Fruit fly (Drosophila melanogaster) whole organism, pupa: ENCODE measurements around the gene CG15570.

Experiments used
- CG10348 ChIP-seq: fragments of 200-800 bp; sonication (Bioruptor generic); IDR thresholded peaks from 2 replicates; pipeline ENCODE4 v1.3.6; 2022; ENCODE audit warnings: missing biosample characterization, missing genetic modification characterization
- CG12605 ChIP-seq: fragments of 200-800 bp; sonication (Bioruptor generic); IDR thresholded peaks from 2 replicates; pipeline ENCODE4 v1.3.6; 2022; ENCODE audit warnings: missing biosample characterization, missing genetic modification characterization
- CG13204 ChIP-seq: fragments of 200-800 bp; sonication (Bioruptor generic); optimal IDR thresholded peaks from 2 replicates; lab custom pipeline; 2018; ENCODE audit warnings: missing biosample characterization, mild to moderate bottlenecking, missing genetic modification characterization, moderate library complexity
- CG15710 ChIP-seq: fragments of 200-800 bp; sonication (Bioruptor generic); optimal IDR thresholded peaks from 2 replicates; lab custom pipeline; 2018; ENCODE audit warnings: missing biosample characterization, mild to moderate bottlenecking, missing genetic modification characterization, moderate library complexity
- CG17806 ChIP-seq: fragments of 200-800 bp; sonication (Bioruptor generic); optimal IDR thresholded peaks from 2 replicates; lab custom pipeline; 2018; ENCODE audit warnings: missing biosample characterization, mild to moderate bottlenecking, missing genetic modification characterization, moderate library complexity
- D1 ChIP-seq: fragments of 200-800 bp; sonication (Bioruptor generic); optimal IDR thresholded peaks from 2 replicates; lab custom pipeline; 2018; ENCODE audit warnings: missing biosample characterization, mild to moderate bottlenecking, missing genetic modification characterization, moderate library complexity
- EcR ChIP-seq: fragments of 200-800 bp; sonication (Bioruptor generic); optimal IDR thresholded peaks from 3 replicates; lab custom pipeline; 2019; ENCODE audit warnings: missing biosample characterization, missing genetic modification characterization, mild to moderate bottlenecking, moderate library complexity, missing genetic modification reagents
- Pif1A ChIP-seq: fragments of 200-800 bp; sonication (Bioruptor generic); optimal IDR thresholded peaks from 3 replicates; lab custom pipeline; 2016; ENCODE audit warnings: missing biosample characterization, missing genetic modification characterization
- Pif1B ChIP-seq: fragments of 200-800 bp; sonication (Bioruptor generic); optimal IDR thresholded peaks from 3 replicates; lab custom pipeline; 2016; ENCODE audit warnings: missing biosample characterization, missing genetic modification characterization
- fd96Ca ChIP-seq: fragments of 200-800 bp; sonication (Bioruptor generic); IDR thresholded peaks from 3 replicates; pipeline ENCODE4 v1.3.6; 2022; ENCODE audit warnings: missing biosample characterization, missing genetic modification characterization
- gl ChIP-seq: fragments of 200-800 bp; sonication (Bioruptor generic); optimal IDR thresholded peaks from 2 replicates; lab custom pipeline; 2018; ENCODE audit warnings: missing biosample characterization, mild to moderate bottlenecking, missing genetic modification characterization
- rn ChIP-seq: fragments of 200-800 bp; sonication (Bioruptor generic); IDR thresholded peaks from 2 replicates; pipeline ENCODE4 v1.3.6; 2022; ENCODE audit warnings: missing biosample characterization, missing genetic modification characterization

DNA sequence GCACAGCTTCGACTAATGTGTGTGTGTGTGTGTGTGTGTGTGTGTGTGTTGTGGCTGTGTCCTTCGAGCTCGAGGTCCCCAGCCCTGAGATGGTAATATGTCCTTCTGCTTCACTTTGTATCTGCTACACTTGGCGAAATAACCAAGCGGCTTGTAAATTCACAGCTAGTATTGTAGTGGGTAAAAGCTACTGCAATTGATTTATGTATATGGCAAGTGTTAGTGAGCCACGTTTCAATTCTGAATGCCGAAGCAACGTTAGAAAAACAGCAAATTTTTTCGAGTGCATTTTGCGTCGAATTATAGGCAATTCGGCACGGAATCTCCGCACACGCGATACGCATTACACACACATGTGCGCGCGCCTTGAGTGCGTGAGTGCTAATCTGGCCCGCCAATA is 44.7 kb downstream of the CG15570 start:
- TF ChIP-seq EcR (no peak), gl (tag; lab: Kevin White, UChicago) (no peak), CG15710 (peak; percentile 43), rn (GFP tag; lab: Robert Waterston, UW) (no peak), CG10348 (no peak), CG17806 (tag; lab: Kevin White, UChicago) (peak; percentile 32), D1 (tag; lab: Kevin White, UChicago) (no peak), CG13204 (GFP tag; lab: Kevin White, UChicago) (no peak), fd96Ca (peak; percentile 46; the same call in 1 of the 3 replicates), CG12605 (GFP tag; lab: Robert Waterston, UW) (no peak), Pif1A (GFP tag; lab: Kevin White, UChicago) (peak; percentile 27), Pif1B (GFP tag; lab: Kevin White, UChicago) (no peak)
